Fruit fly (Drosophila melanogaster) Kc167 (cell line): ENCODE results near the gene CRIF.

Experiments used
- Myc ChIP-seq: fragments of >200 bp; optimal IDR thresholded peaks from 2 replicates; lab custom pipeline; 2017; ENCODE audit warnings: missing external identifiers
- psq ChIP-seq: fragments of >200 bp; optimal IDR thresholded peaks from 2 replicates; lab custom pipeline; 2017; ENCODE audit warnings: missing external identifiers

- no peak for TF ChIP-seq Myc (lab: Kevin White, UChicago)
- no peak for TF ChIP-seq psq (lab: Kevin White, UChicago)
Measured at dm6 chr3L:21610535-21610934, 41.8 kb upstream of the CRIF start.
